Worm (Caenorhabditis elegans) whole organism, L4 larva: ENCODE measurements around the gene R05F9.11.
"Not testable (repeated sequence)": the region's sequence is repeated elsewhere in the genome, so short reads cannot be mapped to it uniquely, and the experiment has no call there.

Source experiments
- F49E8.2 ChIP-seq: sonication (generic microtip); optimal IDR thresholded peaks from 2 replicates; lab custom pipeline; 2016; ENCODE audit warnings: missing compliant biosample characterization, mild to moderate bottlenecking, missing genetic modification characterization, borderline replicate concordance
- R02D3.7 ChIP-seq: fragments of 150-350 bp; sonication (generic microtip); optimal IDR thresholded peaks from 3 replicates; lab custom pipeline; 2014; ENCODE audit warnings: missing biosample characterization, missing genetic modification characterization
- T20F7.1 ChIP-seq: fragments of 200-800 bp; sonication (Bioruptor generic); optimal IDR thresholded peaks from 2 replicates; lab custom pipeline; 2018; ENCODE audit warnings: mild to moderate bottlenecking, missing genetic modification characterization, missing compliant biosample characterization
- T26A8.4 ChIP-seq: fragments of 200-800 bp; sonication (Bioruptor generic); IDR thresholded peaks from 2 replicates; pipeline ENCODE4 v1.3.6; 2022; ENCODE audit warnings: missing genetic modification characterization, missing compliant biosample characterization
- aha-1 ChIP-seq: fragments of 150-350 bp; peaks from one replicate; lab custom pipeline; 2014; ENCODE audit warnings: missing biosample characterization, missing genetic modification characterization
- ama-1 ChIP-seq: fragments of 150-350 bp; optimal IDR thresholded peaks from 2 replicates; lab custom pipeline; 2014; ENCODE audit warnings: inconsistent platforms, mixed read lengths
- arid-1 ChIP-seq: fragments of 200-800 bp; sonication (Bioruptor generic); conservative IDR thresholded peaks from 2 replicates; pipeline ENCODE4 v1.3.6; 2022; ENCODE audit warnings: missing genetic modification reagents, missing genetic modification characterization, missing compliant biosample characterization
- ceh-28 ChIP-seq: fragments of 150-350 bp; optimal IDR thresholded peaks from 2 replicates; lab custom pipeline; 2014; ENCODE audit warnings: missing biosample characterization, missing genetic modification reagents, missing genetic modification characterization
- ceh-44 ChIP-seq: fragments of 200-800 bp; sonication (Bioruptor generic); IDR thresholded peaks from 2 replicates; pipeline ENCODE4 v1.3.6; 2022; ENCODE audit warnings: missing genetic modification reagents, missing genetic modification characterization, missing compliant biosample characterization
- ceh-62 ChIP-seq: sonication (generic microtip); optimal IDR thresholded peaks from 2 replicates; lab custom pipeline; 2017; ENCODE audit warnings: missing biosample characterization, missing genetic modification characterization
- ces-1 ChIP-seq: fragments of 150-350 bp; sonication (generic microtip); optimal IDR thresholded peaks from 4 replicates; lab custom pipeline; 2014; ENCODE audit warnings: missing biosample characterization, missing genetic modification reagents, missing genetic modification characterization
- cey-2 ChIP-seq: sonication (generic microtip); optimal IDR thresholded peaks from 3 replicates; lab custom pipeline; 2017; ENCODE audit warnings: missing genetic modification characterization, mild to moderate bottlenecking, missing compliant biosample characterization, antibody characterized with exemption, borderline replicate concordance; ENCODE audit not compliant: insufficient read depth
- daf-16 ChIP-seq, 3 experiments: sonication (generic microtip); optimal IDR thresholded peaks; 2 replicates each; lab custom pipeline; 2016 to 2017; ENCODE audit warnings: missing genetic modification characterization in 3 of 3, missing genetic modification reagents in 3 of 3, mild to moderate bottlenecking in 2 of 3, missing compliant biosample characterization in 2 of 3, missing biosample characterization in 1 of 3, moderate library complexity in 1 of 3
- daf-8 ChIP-seq: fragments of 200-800 bp; sonication (Bioruptor generic); IDR thresholded peaks from 2 replicates; pipeline ENCODE4 v1.3.6; 2022; ENCODE audit warnings: missing genetic modification characterization, missing compliant biosample characterization
- dmd-8 ChIP-seq: fragments of 200-800 bp; sonication (Bioruptor generic); IDR thresholded peaks from 2 replicates; pipeline ENCODE4 v1.3.6; 2022; ENCODE audit warnings: missing genetic modification characterization, missing compliant biosample characterization
- dmd-9 ChIP-seq: fragments of 200-800 bp; sonication (Bioruptor generic); IDR thresholded peaks from 2 replicates; pipeline ENCODE4 v1.3.6; 2022; ENCODE audit warnings: missing genetic modification reagents, missing genetic modification characterization, missing compliant biosample characterization
- duxl-1 ChIP-seq: sonication (generic microtip); optimal IDR thresholded peaks from 2 replicates; lab custom pipeline; 2016; ENCODE audit warnings: mild to moderate bottlenecking, missing genetic modification characterization, moderate library complexity, missing compliant biosample characterization; ENCODE audit not compliant: poor library complexity
- fkh-10 ChIP-seq: fragments of 150-350 bp; optimal IDR thresholded peaks from 2 replicates; lab custom pipeline; 2014; ENCODE audit warnings: missing biosample characterization, missing genetic modification reagents, missing genetic modification characterization
- gei-8 ChIP-seq: fragments of 200-800 bp; sonication (Bioruptor generic); optimal IDR thresholded peaks from 2 replicates; lab custom pipeline; 2018; ENCODE audit warnings: mild to moderate bottlenecking, missing genetic modification characterization, missing compliant biosample characterization
- hif-1 ChIP-seq, 2 experiments: sonication (generic microtip); optimal IDR thresholded peaks; 2 replicates each; lab custom pipeline; 2016 to 2017; ENCODE audit warnings: missing compliant biosample characterization in 2 of 2, missing genetic modification characterization in 2 of 2, missing genetic modification reagents in 2 of 2, missing genotype in 2 of 2, mild to moderate bottlenecking in 1 of 2
- hlh-11 ChIP-seq: fragments of 200-800 bp; sonication (Bioruptor generic); optimal IDR thresholded peaks from 2 replicates; lab custom pipeline; 2018; ENCODE audit warnings: mild to moderate bottlenecking, missing genetic modification characterization, missing compliant biosample characterization
- hlh-30 ChIP-seq: sonication (generic microtip); optimal IDR thresholded peaks from 2 replicates; lab custom pipeline; 2017; ENCODE audit warnings: antibody characterized with exemption, mild to moderate bottlenecking, missing genetic modification characterization, missing compliant biosample characterization; ENCODE audit not compliant: insufficient read depth
- hmg-1.1 ChIP-seq: fragments of 200-800 bp; sonication (Bioruptor generic); IDR thresholded peaks from 2 replicates; pipeline ENCODE4 v1.3.6; 2022; ENCODE audit warnings: missing genetic modification reagents, missing genetic modification characterization, missing compliant biosample characterization
- lim-7 ChIP-seq: fragments of 200-800 bp; sonication (Bioruptor generic); IDR thresholded peaks from 2 replicates; pipeline ENCODE4 v1.3.6; 2022; ENCODE audit warnings: missing genetic modification characterization, missing compliant biosample characterization
- lin-29 ChIP-seq: fragments of 200-800 bp; sonication (Bioruptor generic); IDR thresholded peaks from 2 replicates; pipeline ENCODE4 v1.3.6; 2022; ENCODE audit warnings: missing genetic modification reagents, missing genetic modification characterization, missing compliant biosample characterization
- lin-38 ChIP-seq: fragments of 200-800 bp; sonication (Bioruptor generic); IDR thresholded peaks from 2 replicates; pipeline ENCODE4 v1.3.6; 2022; ENCODE audit warnings: missing genetic modification reagents, missing genetic modification characterization, missing compliant biosample characterization
- lin-39 ChIP-seq: fragments of 150-350 bp; optimal IDR thresholded peaks from 2 replicates; lab custom pipeline; 2014; ENCODE audit warnings: missing biosample characterization, missing genetic modification reagents, missing genetic modification characterization
- madf-9 ChIP-seq: fragments of 200-800 bp; sonication (Bioruptor generic); conservative IDR thresholded peaks from 2 replicates; pipeline ENCODE4 v1.3.6; 2022; ENCODE audit warnings: missing genetic modification reagents, missing genetic modification characterization, missing compliant biosample characterization
- mdt-29 ChIP-seq: fragments of 200-800 bp; sonication (Bioruptor generic); IDR thresholded peaks from 2 replicates; pipeline ENCODE4 v1.3.6; 2022; ENCODE audit warnings: missing genetic modification reagents, missing genetic modification characterization, missing compliant biosample characterization
- mes-2 ChIP-seq: sonication (generic microtip); optimal IDR thresholded peaks from 2 replicates; lab custom pipeline; 2016; ENCODE audit warnings: missing genotype, mild to moderate bottlenecking, missing genetic modification characterization, missing compliant biosample characterization; ENCODE audit not compliant: poor library complexity, severe bottlenecking
- mxl-2 ChIP-seq: fragments of 200-800 bp; sonication (Bioruptor generic); conservative IDR thresholded peaks from 2 replicates; pipeline ENCODE4 v1.3.6; 2022; ENCODE audit warnings: missing genetic modification reagents, missing genetic modification characterization, missing compliant biosample characterization
- mxl-3 ChIP-seq: fragments of 200-800 bp; sonication (Bioruptor generic); optimal IDR thresholded peaks from 2 replicates; lab custom pipeline; 2018; ENCODE audit warnings: mild to moderate bottlenecking, missing genetic modification characterization, missing compliant biosample characterization
- nhr-102 ChIP-seq: sonication (generic microtip); optimal IDR thresholded peaks from 2 replicates; lab custom pipeline; 2016; ENCODE audit warnings: mild to moderate bottlenecking, missing genetic modification characterization, moderate library complexity, missing compliant biosample characterization
- nhr-28 ChIP-seq: fragments of 150-350 bp; optimal IDR thresholded peaks from 2 replicates; lab custom pipeline; 2014; ENCODE audit warnings: missing biosample characterization, missing genetic modification characterization
- nhr-42 ChIP-seq: fragments of 200-800 bp; sonication (Bioruptor generic); IDR thresholded peaks from 2 replicates; pipeline ENCODE4 v1.3.6; 2022; ENCODE audit warnings: missing genetic modification characterization, missing compliant biosample characterization
- nhr-6 ChIP-seq: fragments of 150-350 bp; optimal IDR thresholded peaks from 2 replicates; lab custom pipeline; 2014; ENCODE audit warnings: missing biosample characterization, missing genetic modification characterization
- pha-4 ChIP-seq, 2 experiments: fragments of 150-350 bp in 1 of 2; fragments of 200-800 bp in 1 of 2; sonication (Bioruptor generic) in 1 of 2; IDR thresholded peaks in 1 of 2; optimal IDR thresholded peaks in 1 of 2; 2 replicates each; pipeline versions ENCODE4 v1.3.6 to Lab custom; 2014 to 2022; ENCODE audit warnings: missing genetic modification characterization in 2 of 2, missing genetic modification reagents in 2 of 2, missing biosample characterization in 1 of 2, missing compliant biosample characterization in 1 of 2
- pqm-1 ChIP-seq: sonication (generic microtip); optimal IDR thresholded peaks from 2 replicates; lab custom pipeline; 2017; ENCODE audit warnings: missing biosample characterization, missing genetic modification characterization
- sdz-12 ChIP-seq: fragments of 200-800 bp; sonication (Bioruptor generic); optimal IDR thresholded peaks from 2 replicates; lab custom pipeline; 2018; ENCODE audit warnings: mild to moderate bottlenecking, missing genetic modification characterization, missing compliant biosample characterization
- skn-1 ChIP-seq: fragments of 150-350 bp; optimal IDR thresholded peaks from 2 replicates; lab custom pipeline; 2014; ENCODE audit warnings: missing biosample characterization, missing genetic modification characterization
- snpc-4 ChIP-seq: fragments of 150-350 bp; optimal IDR thresholded peaks from 2 replicates; lab custom pipeline; 2014; ENCODE audit warnings: missing biosample characterization, missing genetic modification characterization
- spr-3 ChIP-seq: fragments of 200-800 bp; sonication (Bioruptor generic); optimal IDR thresholded peaks from 2 replicates; lab custom pipeline; 2018; ENCODE audit warnings: mild to moderate bottlenecking, missing genetic modification characterization, missing compliant biosample characterization
- tag-97 ChIP-seq: fragments of 200-800 bp; sonication (Bioruptor generic); IDR thresholded peaks from 2 replicates; pipeline ENCODE4 v1.3.6; 2022; ENCODE audit warnings: missing genetic modification characterization, missing compliant biosample characterization
- unc-39 ChIP-seq: sonication (generic microtip); optimal IDR thresholded peaks from 2 replicates; lab custom pipeline; 2017; ENCODE audit warnings: missing biosample characterization, missing genetic modification characterization
- zfp-3 ChIP-seq: fragments of 200-800 bp; sonication (Bioruptor generic); conservative IDR thresholded peaks from 2 replicates; pipeline ENCODE4 v1.3.6; 2022; ENCODE audit warnings: missing genetic modification reagents, missing genetic modification characterization, missing compliant biosample characterization
- zip-11 ChIP-seq: fragments of 200-800 bp; sonication (Bioruptor generic); IDR thresholded peaks from 2 replicates; pipeline ENCODE4 v1.3.6; 2022; ENCODE audit warnings: missing genetic modification characterization, missing compliant biosample characterization
- ztf-7 ChIP-seq: fragments of 150-350 bp; optimal IDR thresholded peaks from 2 replicates; lab custom pipeline; 2014; ENCODE audit warnings: missing biosample characterization, missing genetic modification characterization

R05F9.11 gene

DNA sequence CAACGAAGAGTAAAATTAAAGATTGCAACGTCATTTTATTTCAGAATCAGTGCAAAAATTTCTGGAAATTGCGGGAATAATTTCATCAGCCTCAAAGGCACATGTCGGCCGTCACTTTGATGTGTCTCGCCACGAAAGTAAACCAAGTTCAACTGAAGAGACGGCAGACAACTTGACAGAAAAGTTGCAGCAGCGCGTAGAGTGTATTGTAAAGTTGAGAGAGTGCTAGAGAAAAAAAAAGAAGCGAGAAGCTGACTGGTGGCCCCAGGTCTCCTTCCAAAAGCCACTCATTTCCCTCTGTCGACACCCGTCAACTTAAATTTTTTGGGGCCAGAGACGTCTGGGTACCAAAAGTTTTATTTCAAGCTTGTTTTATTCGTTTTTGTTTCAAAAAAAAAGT is 9.7 kb downstream of the R05F9.11 start (continued):
- TF ChIP-seq pha-4 (GFP tag; IDR thresholded peaks at IDR 0.05; lab: Robert Waterston, UW) (peak; percentile 37; the same call in 1 of the 2 replicates), pha-4 (tag; optimal IDR thresholded peaks at IDR 0.05; lab: Kevin White, UChicago) (peak; percentile 23), lim-7 (no peak), ztf-7 (tag; lab: Kevin White, UChicago) (no peak), ama-1 (lab: Kevin White, UChicago) (peak; percentile 50), arid-1 (peak; percentile 68; the same call in 1 of the 2 replicates), daf-8 (GFP tag; lab: Robert Waterston, UW) (no peak), nhr-102 (peak; percentile 11), snpc-4 (tag; lab: Kevin White, UChicago) (peak; percentile 7), T26A8.4 (0 out of 2 replicates have a peak, but pooled peaks have one; percentile 37), dmd-8 (GFP tag; lab: Robert Waterston, UW) (no peak), aha-1 (tag; lab: Kevin White, UChicago) (no peak), unc-39 (tag; lab: Kevin White, UChicago) (no peak), nhr-6 (tag; lab: Kevin White, UChicago) (peak; percentile 41), tag-97 (GFP tag; lab: Robert Waterston, UW) (no peak)
- TF ChIP-seq, all 104 proteins: peak for 40

DNA sequence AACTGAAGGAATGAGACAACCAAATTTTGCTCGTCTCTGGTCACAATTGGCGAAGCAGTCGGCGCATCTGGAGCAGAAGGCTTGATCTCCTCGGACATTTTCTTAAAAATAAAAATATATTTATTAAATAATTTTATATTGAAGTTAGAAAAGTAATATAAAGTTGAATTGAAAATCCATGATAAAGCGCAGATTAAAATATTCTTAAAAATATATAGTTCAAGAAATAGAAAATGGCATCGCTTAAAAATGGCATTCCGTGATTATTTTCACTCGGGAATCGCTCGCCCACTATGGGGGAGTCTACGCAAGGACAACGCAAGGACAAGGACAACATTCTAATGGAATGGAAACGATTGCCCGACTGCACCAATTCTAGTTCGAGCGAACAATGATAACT is 10.3 kb downstream of the R05F9.11 start, which contains the start of gene sgt-1:
TSS of gene sgt-1 (minus strand) at position 101 of the 400 bp plus-strand sequence.
- not testable (repeated sequence) for TF ChIP-seq skn-1 (tag; lab: Kevin White, UChicago); ceh-44 (GFP tag; lab: Robert Waterston, UW); hmg-1.1

DNA sequence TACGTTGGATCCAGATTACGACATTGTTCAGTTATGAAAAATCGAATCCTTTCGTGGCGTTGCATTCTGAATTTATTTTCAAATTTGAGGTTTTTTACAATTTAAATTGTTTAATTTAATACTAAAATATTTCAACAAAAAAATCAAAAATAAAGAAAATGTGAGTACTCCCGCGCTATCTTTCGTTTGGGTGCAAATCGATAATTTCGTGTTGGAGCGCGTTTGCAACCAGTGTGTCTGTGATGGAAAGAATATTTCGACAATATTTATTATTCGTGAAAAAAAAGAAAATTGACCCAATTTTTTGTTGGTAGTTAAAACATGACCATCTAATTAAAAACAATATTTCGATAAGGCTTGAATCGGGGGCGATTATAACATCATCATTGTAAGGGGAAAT is 12.0 kb downstream of the R05F9.11 start, which contains the start of gene R05F9.9:
TSS of gene R05F9.9 (minus strand) at position 66 of the 400 bp plus-strand sequence.
- TF ChIP-seq madf-9 (no peak), mxl-2 (GFP tag; lab: Robert Waterston, UW) (no peak), gei-8 (no peak), dmd-9 (GFP tag; lab: Robert Waterston, UW) (no peak), zfp-3 (no peak), ceh-62 (tag; lab: Kevin White, UChicago) (no peak), ceh-28 (no peak), hif-1 (tag; optimal IDR thresholded peaks at IDR 0.05; lab: Kevin White, UChicago) (no peak), hlh-11 (tag; lab: Kevin White, UChicago) (peak; percentile 5), fkh-10 (GFP tag; lab: Kevin White, UChicago) (no peak), aha-1 (tag; lab: Kevin White, UChicago) (peak; percentile 49), F49E8.2 (tag; lab: Kevin White, UChicago) (peak; percentile 0), T20F7.1 (GFP tag; lab: Kevin White, UChicago) (peak; percentile 66), lin-38 (peak; percentile 77), duxl-1 (no peak), lin-29 (GFP tag; lab: Robert Waterston, UW) (no peak), mxl-3 (GFP tag; lab: Kevin White, UChicago) (no peak), pqm-1 (tag; lab: Kevin White, UChicago) (no peak), zip-11 (GFP tag; lab: Robert Waterston, UW) (no peak), mes-2 (tag; lab: Kevin White, UChicago) (peak; percentile 68), daf-16 (GFP tag; optimal IDR thresholded peaks at IDR 0.05; lab: Kevin White, UChicago) (no peak), daf-16 (tag; optimal IDR thresholded peaks at IDR 0.05; lab: Kevin White, UChicago) (peak; percentile 29), spr-3 (no peak), nhr-42 (GFP tag; lab: Robert Waterston, UW) (no peak), cey-2 (tag; lab: Kevin White, UChicago) (no peak), sdz-12 (GFP tag; lab: Kevin White, UChicago) (no peak), ces-1 (GFP tag; lab: Kevin White, UChicago) (no peak), mdt-29 (no peak), R02D3.7 (tag; lab: Kevin White, UChicago) (no peak), hlh-30 (tag; lab: Kevin White, UChicago) (peak; percentile 43), nhr-28 (tag; lab: Kevin White, UChicago) (no peak), lin-39 (tag; lab: Kevin White, UChicago) (no peak)
